Worm (Caenorhabditis elegans) whole organism, young adult: Measurements from ENCODE around the gene fbxl-1.

Experiments
- B0336.3 ChIP-seq: fragments of 200-800 bp; sonication (Bioruptor generic); IDR thresholded peaks from 2 replicates; pipeline ENCODE4 v1.3.6; 2022; ENCODE audit warnings: missing genetic modification characterization, missing compliant biosample characterization
- F23B12.7 ChIP-seq: sonication (generic microtip); optimal IDR thresholded peaks from 2 replicates; lab custom pipeline; 2017; ENCODE audit warnings: missing genetic modification characterization, mild to moderate bottlenecking, missing compliant biosample characterization, antibody characterized with exemption, moderate library complexity; ENCODE audit not compliant: insufficient read depth
- F33H1.4 ChIP-seq: fragments of 200-800 bp; sonication (Bioruptor generic); IDR thresholded peaks from 2 replicates; pipeline ENCODE4 v1.3.6; 2022; ENCODE audit warnings: missing genetic modification reagents, missing genetic modification characterization, missing compliant biosample characterization
- F49E8.2 ChIP-seq: sonication (generic microtip); optimal IDR thresholded peaks from 3 replicates; lab custom pipeline; 2017; ENCODE audit warnings: missing genetic modification characterization, mild to moderate bottlenecking, missing compliant biosample characterization, antibody characterized with exemption, moderate library complexity; ENCODE audit not compliant: insufficient read depth
- F52B5.7 ChIP-seq: sonication (generic microtip); optimal IDR thresholded peaks from 2 replicates; lab custom pipeline; 2016; ENCODE audit warnings: mild to moderate bottlenecking, missing genetic modification characterization, missing compliant biosample characterization
- K12H6.12 ChIP-seq: fragments of 200-800 bp; sonication (Bioruptor generic); optimal IDR thresholded peaks from 2 replicates; lab custom pipeline; 2018; ENCODE audit warnings: mild to moderate bottlenecking, missing genetic modification characterization, missing compliant biosample characterization
- Y56A3A.18 ChIP-seq: fragments of 200-800 bp; sonication (Bioruptor generic); IDR thresholded peaks from 2 replicates; pipeline ENCODE4 v1.3.6; 2022; ENCODE audit warnings: missing genetic modification reagents, missing genetic modification characterization, missing compliant biosample characterization
- Y67H2A.10 ChIP-seq: fragments of 200-800 bp; sonication (Bioruptor generic); conservative IDR thresholded peaks from 2 replicates; pipeline ENCODE4 v1.3.6; 2022; ENCODE audit warnings: missing genetic modification reagents, missing genetic modification characterization, missing compliant biosample characterization
- Y79H2A.3 ChIP-seq: fragments of 200-800 bp; sonication (Bioruptor generic); conservative IDR thresholded peaks from 2 replicates; pipeline ENCODE4 v1.3.6; 2022; ENCODE audit warnings: missing genetic modification reagents, missing genetic modification characterization, missing compliant biosample characterization
- aptf-2 ChIP-seq: fragments of 200-800 bp; sonication (Bioruptor generic); conservative IDR thresholded peaks from 2 replicates; pipeline ENCODE4 v1.3.6; 2022; ENCODE audit warnings: missing genetic modification reagents, missing genetic modification characterization, missing compliant biosample characterization
- attf-3 ChIP-seq: fragments of 200-800 bp; sonication (Bioruptor generic); conservative IDR thresholded peaks from 2 replicates; pipeline ENCODE4 v1.3.6; 2022; ENCODE audit warnings: missing genetic modification reagents, missing genetic modification characterization, missing compliant biosample characterization
- attf-5 ChIP-seq: fragments of 200-800 bp; sonication (Bioruptor generic); optimal IDR thresholded peaks from 2 replicates; lab custom pipeline; 2018; ENCODE audit warnings: mild to moderate bottlenecking, missing genetic modification characterization, missing compliant biosample characterization
- attf-6 ChIP-seq: fragments of 200-800 bp; sonication (Bioruptor generic); IDR thresholded peaks from 2 replicates; pipeline ENCODE4 v1.3.6; 2022; ENCODE audit warnings: missing genetic modification reagents, missing genetic modification characterization, missing compliant biosample characterization
- cebp-1 ChIP-seq, 2 experiments: fragments of 200-800 bp in 1 of 2; sonication (Bioruptor generic) in 1 of 2; sonication (generic microtip) in 1 of 2; IDR thresholded peaks in 1 of 2; optimal IDR thresholded peaks in 1 of 2; 2 replicates each; pipeline versions ENCODE4 v1.3.6 to Lab custom; 2017 to 2022; ENCODE audit warnings: missing compliant biosample characterization in 2 of 2, missing genetic modification characterization in 2 of 2, mild to moderate bottlenecking in 1 of 2, missing genetic modification reagents in 1 of 2, moderate library complexity in 1 of 2
- ceh-58 ChIP-seq: fragments of 200-800 bp; sonication (Bioruptor generic); IDR thresholded peaks from 2 replicates; pipeline ENCODE4 v1.3.6; 2022; ENCODE audit warnings: missing genetic modification characterization, missing compliant biosample characterization
- ceh-79 ChIP-seq: sonication (generic microtip); optimal IDR thresholded peaks from 2 replicates; lab custom pipeline; 2017; ENCODE audit warnings: mild to moderate bottlenecking, missing genetic modification characterization, missing compliant biosample characterization
- dpff-1 ChIP-seq: sonication (generic microtip); optimal IDR thresholded peaks from 2 replicates; lab custom pipeline; 2017; ENCODE audit warnings: mild to moderate bottlenecking, missing genetic modification characterization, missing compliant biosample characterization
- egl-44 ChIP-seq: fragments of 200-800 bp; sonication (Bioruptor generic); IDR thresholded peaks from 2 replicates; pipeline ENCODE4 v1.3.6; 2022; ENCODE audit warnings: missing genetic modification reagents, missing genetic modification characterization, missing compliant biosample characterization
- ets-4 ChIP-seq: fragments of 200-800 bp; sonication (Bioruptor generic); optimal IDR thresholded peaks from 2 replicates; lab custom pipeline; 2018; ENCODE audit warnings: mild to moderate bottlenecking, missing genetic modification characterization, missing compliant biosample characterization
- fkh-3 ChIP-seq: sonication (generic microtip); optimal IDR thresholded peaks from 2 replicates; lab custom pipeline; 2016; ENCODE audit warnings: mild to moderate bottlenecking, missing genetic modification characterization, missing compliant biosample characterization
- gei-17 ChIP-seq: fragments of 200-800 bp; sonication (Bioruptor generic); optimal IDR thresholded peaks from 2 replicates; lab custom pipeline; 2018; ENCODE audit warnings: mild to moderate bottlenecking, missing genetic modification characterization, missing compliant biosample characterization
- hsf-1 ChIP-seq: fragments of 200-800 bp; sonication (Bioruptor generic); IDR thresholded peaks from 2 replicates; pipeline ENCODE4 v1.3.6; 2022; ENCODE audit warnings: missing genetic modification reagents, missing genetic modification characterization, missing compliant biosample characterization
- lag-1 ChIP-seq: fragments of 200-800 bp; sonication (Bioruptor generic); IDR thresholded peaks from 2 replicates; pipeline ENCODE4 v1.3.6; 2022; ENCODE audit warnings: missing genetic modification reagents, missing genetic modification characterization, missing compliant biosample characterization
- lin-26 ChIP-seq: fragments of 200-800 bp; sonication (Bioruptor generic); IDR thresholded peaks from 2 replicates; pipeline ENCODE4 v1.3.6; 2022; ENCODE audit warnings: missing genetic modification reagents, missing genetic modification characterization, missing compliant biosample characterization
- lin-40 ChIP-seq: sonication (generic microtip); optimal IDR thresholded peaks from 2 replicates; lab custom pipeline; 2016; ENCODE audit warnings: missing genetic modification characterization, mild to moderate bottlenecking, missing compliant biosample characterization, missing genotype, missing genetic modification reagents
- lir-1 ChIP-seq: fragments of 200-800 bp; sonication (Bioruptor generic); conservative IDR thresholded peaks from 2 replicates; pipeline ENCODE4 v1.3.6; 2022; ENCODE audit warnings: missing genetic modification reagents, missing genetic modification characterization, missing compliant biosample characterization
- lsl-1 ChIP-seq: fragments of 200-800 bp; sonication (Bioruptor generic); optimal IDR thresholded peaks from 2 replicates; lab custom pipeline; 2018; ENCODE audit warnings: mild to moderate bottlenecking, missing genetic modification characterization, moderate library complexity, missing compliant biosample characterization
- madf-10 ChIP-seq: sonication (generic microtip); optimal IDR thresholded peaks from 2 replicates; lab custom pipeline; 2016; ENCODE audit warnings: mild to moderate bottlenecking, missing genetic modification characterization, missing compliant biosample characterization
- madf-3 ChIP-seq: fragments of 200-800 bp; sonication (Bioruptor generic); IDR thresholded peaks from 2 replicates; pipeline ENCODE4 v1.3.6; 2022; ENCODE audit warnings: missing genetic modification reagents, missing genetic modification characterization, missing compliant biosample characterization
- madf-8 ChIP-seq: fragments of 200-800 bp; sonication (Bioruptor generic); conservative IDR thresholded peaks from 2 replicates; pipeline ENCODE4 v1.3.6; 2022; ENCODE audit warnings: missing genetic modification reagents, missing genetic modification characterization, missing compliant biosample characterization
- mcd-1 ChIP-seq: fragments of 200-800 bp; sonication (Bioruptor generic); IDR thresholded peaks from 2 replicates; pipeline ENCODE4 v1.3.6; 2022; ENCODE audit warnings: missing genetic modification reagents, missing genetic modification characterization, missing compliant biosample characterization
- mxl-1 ChIP-seq: sonication (generic microtip); optimal IDR thresholded peaks from 2 replicates; lab custom pipeline; 2016; ENCODE audit warnings: missing genetic modification characterization, missing compliant biosample characterization
- nfyb-1 ChIP-seq: fragments of 200-800 bp; sonication (Bioruptor generic); IDR thresholded peaks from 2 replicates; pipeline ENCODE4 v1.3.6; 2022; ENCODE audit warnings: missing genetic modification reagents, missing genetic modification characterization, missing compliant biosample characterization
- nhr-179 ChIP-seq: sonication (generic microtip); optimal IDR thresholded peaks from 2 replicates; lab custom pipeline; 2016; ENCODE audit warnings: mild to moderate bottlenecking, missing genetic modification characterization, missing compliant biosample characterization
- nhr-80 ChIP-seq: sonication (generic microtip); optimal IDR thresholded peaks from 2 replicates; lab custom pipeline; 2016; ENCODE audit warnings: missing genetic modification characterization, missing compliant biosample characterization
- pbrm-1 ChIP-seq: fragments of 200-800 bp; sonication (Bioruptor generic); IDR thresholded peaks from 2 replicates; pipeline ENCODE4 v1.3.6; 2022; ENCODE audit warnings: missing genetic modification reagents, missing genetic modification characterization, missing compliant biosample characterization
- pha-4 ChIP-seq: fragments of 150-350 bp; sonication (generic microtip); optimal IDR thresholded peaks from 2 replicates; lab custom pipeline; 2014; ENCODE audit warnings: missing biosample characterization, missing genetic modification reagents, missing genetic modification characterization
- tbp1 ChIP-seq: fragments of 200-800 bp; sonication (Bioruptor generic); optimal IDR thresholded peaks from 2 replicates; lab custom pipeline; 2018; ENCODE audit warnings: mild to moderate bottlenecking, missing genetic modification characterization, missing compliant biosample characterization
- tbx-9 ChIP-seq: sonication (generic microtip); optimal IDR thresholded peaks from 2 replicates; lab custom pipeline; 2016; ENCODE audit warnings: borderline replicate concordance, missing genetic modification characterization, inconsistent platforms, missing compliant biosample characterization
- unc-62 ChIP-seq: fragments of 150-350 bp; optimal IDR thresholded peaks from 2 replicates; lab custom pipeline; 2014; ENCODE audit warnings: missing biosample characterization, missing genetic modification reagents, missing genetic modification characterization
- xnd-1 ChIP-seq: sonication (generic microtip); optimal IDR thresholded peaks from 2 replicates; lab custom pipeline; 2016; ENCODE audit warnings: missing genotype, missing genetic modification reagents, missing genetic modification characterization, missing compliant biosample characterization
- zim-3 ChIP-seq: sonication (generic microtip); optimal IDR thresholded peaks from 2 replicates; lab custom pipeline; 2017; ENCODE audit warnings: mild to moderate bottlenecking, missing genetic modification characterization, moderate library complexity, missing compliant biosample characterization
- ztf-3 ChIP-seq: fragments of 200-800 bp; sonication (Bioruptor generic); optimal IDR thresholded peaks from 2 replicates; lab custom pipeline; 2018; ENCODE audit warnings: mild to moderate bottlenecking, missing genetic modification characterization, missing compliant biosample characterization

fbxl-1 gene

ce11 chrIII:8235880-8236279, 8.2 kb downstream of the fbxl-1 start, which contains the start of gene C02F5.5:
Gene C02F5.5 (plus strand): TSS chrIII:8236180.
- TF ChIP-seq ztf-3 (no peak), madf-10 (tag; lab: Kevin White, UChicago) (no peak), Y67H2A.10 (no peak), aptf-2 (GFP tag; lab: Robert Waterston, UW) (no peak), Y79H2A.3 (no peak), ceh-58 (GFP tag; lab: Robert Waterston, UW) (no peak), mxl-1 (no peak), lin-40 (tag; lab: Kevin White, UChicago) (no peak), F33H1.4 (no peak), attf-6 (no peak), attf-5 (GFP tag; lab: Kevin White, UChicago) (no peak), fkh-3 (no peak), B0336.3 (no peak), hsf-1 (no peak), Y56A3A.18 (no peak)
- TF ChIP-seq, all 124 proteins: peak for 0

ce11 chrIII:8237827-8238226, 10.2 kb downstream of the fbxl-1 start, which contains the start of gene tsp-2:
Gene tsp-2 (minus strand): TSS chrIII:8237935.
- TF ChIP-seq egl-44 (GFP tag; lab: Robert Waterston, UW) (no peak), cebp-1 (GFP tag; IDR thresholded peaks at IDR 0.05; lab: Robert Waterston, UW) (peak; percentile 15; the same call in 1 of the 2 replicates), cebp-1 (tag; optimal IDR thresholded peaks at IDR 0.05; lab: Kevin White, UChicago) (peak; percentile 68), nhr-80 (tag; lab: Kevin White, UChicago) (peak; percentile 79), pha-4 (tag; lab: Kevin White, UChicago) (peak; percentile 47), F52B5.7 (tag; lab: Kevin White, UChicago) (no peak), unc-62 (peak; percentile 80), F49E8.2 (tag; lab: Kevin White, UChicago) (no peak), ceh-79 (no peak)

- TF ChIP-seq lin-26, result no peak
- TF ChIP-seq Y67H2A.10, result no peak
- TF ChIP-seq K12H6.12 (tag; lab: Kevin White, UChicago), result no peak
- TF ChIP-seq F23B12.7 (tag; lab: Kevin White, UChicago), result no peak
- TF ChIP-seq madf-3 (GFP tag; lab: Robert Waterston, UW), result no peak
- TF ChIP-seq madf-8 (GFP tag; lab: Robert Waterston, UW), result no peak
- TF ChIP-seq nfyb-1 (GFP tag; lab: Robert Waterston, UW), result no peak
- no peak for TF ChIP-seq mcd-1
- TF ChIP-seq xnd-1, result no peak
- no peak for TF ChIP-seq attf-3 (GFP tag; lab: Robert Waterston, UW)
- TF ChIP-seq, all 124 proteins: peak for 0
Measured at ce11 chrIII:8239325-8239724, 11.7 kb downstream of the fbxl-1 start, which contains the start of gene tsp-1. Gene tsp-1 (minus strand): TSS chrIII:8239423.

- TF ChIP-seq nhr-80 (tag; lab: Kevin White, UChicago), result peak; percentile 28
- TF ChIP-seq hsf-1, result no peak
Measured at ce11 chrIII:8240247-8240646, 12.6 kb downstream of the fbxl-1 start.

ce11 chrIII:8240948-8241347, 13.3 kb downstream of the fbxl-1 start:
- no peak for TF ChIP-seq ets-4 (GFP tag; lab: Kevin White, UChicago)
- TF ChIP-seq lsl-1 (GFP tag; lab: Kevin White, UChicago), result no peak
- TF ChIP-seq zim-3, result no peak
- TF ChIP-seq nhr-179 (tag; lab: Kevin White, UChicago), result no peak
- no peak for TF ChIP-seq tbx-9
- TF ChIP-seq mcd-1, result no peak
- no peak for TF ChIP-seq dpff-1
- TF ChIP-seq lir-1 (GFP tag; lab: Robert Waterston, UW), result no peak
- TF ChIP-seq pbrm-1 (GFP tag; lab: Robert Waterston, UW), result no peak
- TF ChIP-seq tbp1 (GFP tag; lab: Kevin White, UChicago), result no peak
- no peak for TF ChIP-seq egl-44 (GFP tag; lab: Robert Waterston, UW)
- no peak for TF ChIP-seq lag-1 (GFP tag; lab: Robert Waterston, UW)
- TF ChIP-seq attf-3 (GFP tag; lab: Robert Waterston, UW), result no peak
- no peak for TF ChIP-seq lin-40 (tag; lab: Kevin White, UChicago)
- TF ChIP-seq gei-17 (GFP tag; lab: Kevin White, UChicago), result no peak
- TF ChIP-seq, all 124 proteins: peak for 0
